Worm (Caenorhabditis elegans) whole organism, L4 larva: Measurements from ENCODE around the gene srlf-22.

Experiments used
- F10B5.3 ChIP-seq: sonication (generic microtip); optimal IDR thresholded peaks from 2 replicates; lab custom pipeline; 2016; ENCODE audit warnings: mild to moderate bottlenecking, missing genetic modification characterization, missing compliant biosample characterization
- F44E2.7 ChIP-seq: fragments of 200-800 bp; sonication (Bioruptor generic); IDR thresholded peaks from 2 replicates; pipeline ENCODE4 v2.1.2; 2022; ENCODE audit warnings: missing genetic modification characterization, missing compliant biosample characterization
- T20F7.1 ChIP-seq: fragments of 200-800 bp; sonication (Bioruptor generic); optimal IDR thresholded peaks from 2 replicates; lab custom pipeline; 2018; ENCODE audit warnings: mild to moderate bottlenecking, missing genetic modification characterization, missing compliant biosample characterization
- Y48G9A.11 ChIP-seq: fragments of 200-800 bp; sonication (Bioruptor generic); IDR thresholded peaks from 2 replicates; pipeline ENCODE4 v1.3.6; 2022; ENCODE audit warnings: missing genetic modification reagents, missing genetic modification characterization, missing compliant biosample characterization
- ZK546.5 ChIP-seq, 2 experiments: sonication (generic microtip); optimal IDR thresholded peaks; 2 replicates each; lab custom pipeline; 2017; ENCODE audit warnings: missing biosample characterization in 2 of 2, missing genetic modification characterization in 2 of 2
- arid-1 ChIP-seq: fragments of 200-800 bp; sonication (Bioruptor generic); conservative IDR thresholded peaks from 2 replicates; pipeline ENCODE4 v1.3.6; 2022; ENCODE audit warnings: missing genetic modification reagents, missing genetic modification characterization, missing compliant biosample characterization
- ceh-32 ChIP-seq: sonication (generic microtip); optimal IDR thresholded peaks from 2 replicates; lab custom pipeline; 2016; ENCODE audit warnings: mild to moderate bottlenecking, missing genetic modification characterization, missing compliant biosample characterization; ENCODE audit not compliant: poor library complexity
- ctbp-1 ChIP-seq: fragments of 200-800 bp; sonication (Bioruptor generic); IDR thresholded peaks from 2 replicates; pipeline ENCODE4 v1.3.6; 2022; ENCODE audit warnings: missing genetic modification reagents, missing genetic modification characterization, missing compliant biosample characterization
- daf-12 ChIP-seq: fragments of 150-350 bp; optimal IDR thresholded peaks from 2 replicates; lab custom pipeline; 2014; ENCODE audit warnings: missing biosample characterization, missing genetic modification reagents, missing genetic modification characterization
- daf-19 ChIP-seq: fragments of 200-800 bp; sonication (Bioruptor generic); conservative IDR thresholded peaks from 2 replicates; pipeline ENCODE4 v1.3.6; 2022; ENCODE audit warnings: missing genetic modification characterization, missing compliant biosample characterization
- dpl-1 ChIP-seq: fragments of 150-350 bp; optimal IDR thresholded peaks from 2 replicates; lab custom pipeline; 2014; ENCODE audit warnings: missing biosample characterization, missing genetic modification reagents, missing genetic modification characterization
- egl-43 ChIP-seq: fragments of 200-800 bp; sonication (Bioruptor generic); IDR thresholded peaks from 2 replicates; pipeline ENCODE4 v1.3.6; 2022; ENCODE audit warnings: missing genetic modification reagents, missing genetic modification characterization, missing compliant biosample characterization
- fkh-10 ChIP-seq: fragments of 150-350 bp; optimal IDR thresholded peaks from 2 replicates; lab custom pipeline; 2014; ENCODE audit warnings: missing biosample characterization, missing genetic modification reagents, missing genetic modification characterization
- hif-1 ChIP-seq, 2 experiments: sonication (generic microtip); optimal IDR thresholded peaks; 2 replicates each; lab custom pipeline; 2016 to 2017; ENCODE audit warnings: missing compliant biosample characterization in 2 of 2, missing genetic modification characterization in 2 of 2, missing genetic modification reagents in 2 of 2, missing genotype in 2 of 2, mild to moderate bottlenecking in 1 of 2
- hlh-30 ChIP-seq: sonication (generic microtip); optimal IDR thresholded peaks from 2 replicates; lab custom pipeline; 2017; ENCODE audit warnings: antibody characterized with exemption, mild to moderate bottlenecking, missing genetic modification characterization, missing compliant biosample characterization; ENCODE audit not compliant: insufficient read depth
- hmg-1.1 ChIP-seq: fragments of 200-800 bp; sonication (Bioruptor generic); IDR thresholded peaks from 2 replicates; pipeline ENCODE4 v1.3.6; 2022; ENCODE audit warnings: missing genetic modification reagents, missing genetic modification characterization, missing compliant biosample characterization
- jun-1 ChIP-seq: fragments of 150-350 bp; optimal IDR thresholded peaks from 2 replicates; lab custom pipeline; 2014; ENCODE audit warnings: missing biosample characterization, missing genetic modification reagents, missing genetic modification characterization
- lin-38 ChIP-seq: fragments of 200-800 bp; sonication (Bioruptor generic); IDR thresholded peaks from 2 replicates; pipeline ENCODE4 v1.3.6; 2022; ENCODE audit warnings: missing genetic modification reagents, missing genetic modification characterization, missing compliant biosample characterization
- lsy-2 ChIP-seq, 2 experiments: fragments of 150-350 bp in 1 of 2; sonication (generic microtip) in 1 of 2; optimal IDR thresholded peaks; 2 replicates each; lab custom pipeline; 2014 to 2017; ENCODE audit warnings: missing biosample characterization in 2 of 2, missing genetic modification characterization in 2 of 2
- madf-5 ChIP-seq, 2 experiments: fragments of 200-800 bp; sonication (Bioruptor generic); IDR thresholded peaks; 2 replicates each; pipeline ENCODE4 v1.3.6; 2022; ENCODE audit warnings: missing compliant biosample characterization in 2 of 2, missing genetic modification characterization in 2 of 2
- madf-9 ChIP-seq: fragments of 200-800 bp; sonication (Bioruptor generic); conservative IDR thresholded peaks from 2 replicates; pipeline ENCODE4 v1.3.6; 2022; ENCODE audit warnings: missing genetic modification reagents, missing genetic modification characterization, missing compliant biosample characterization
- mes-2 ChIP-seq: sonication (generic microtip); optimal IDR thresholded peaks from 2 replicates; lab custom pipeline; 2016; ENCODE audit warnings: missing genotype, mild to moderate bottlenecking, missing genetic modification characterization, missing compliant biosample characterization; ENCODE audit not compliant: poor library complexity, severe bottlenecking
- mxl-3 ChIP-seq: fragments of 200-800 bp; sonication (Bioruptor generic); optimal IDR thresholded peaks from 2 replicates; lab custom pipeline; 2018; ENCODE audit warnings: mild to moderate bottlenecking, missing genetic modification characterization, missing compliant biosample characterization
- nhr-25 ChIP-seq: sonication (generic microtip); optimal IDR thresholded peaks from 2 replicates; lab custom pipeline; 2017; ENCODE audit warnings: missing genetic modification characterization, mild to moderate bottlenecking, missing compliant biosample characterization, antibody characterized with exemption, moderate library complexity, borderline replicate concordance; ENCODE audit not compliant: insufficient read depth
- nhr-76 ChIP-seq: fragments of 150-350 bp; optimal IDR thresholded peaks from 2 replicates; lab custom pipeline; 2014; ENCODE audit warnings: missing biosample characterization, missing genetic modification characterization
- php-3 ChIP-seq: fragments of 200-800 bp; sonication (Bioruptor generic); IDR thresholded peaks from 2 replicates; pipeline ENCODE4 v1.3.6; 2022; ENCODE audit warnings: missing genetic modification reagents, missing genetic modification characterization, missing compliant biosample characterization
- set-16 ChIP-seq: fragments of 200-800 bp; sonication (Bioruptor generic); IDR thresholded peaks from 2 replicates; pipeline ENCODE4 v1.3.6; 2022; ENCODE audit warnings: missing genetic modification reagents, missing genetic modification characterization, missing compliant biosample characterization
- zag-1 ChIP-seq: fragments of 150-350 bp; optimal IDR thresholded peaks from 2 replicates; lab custom pipeline; 2014; ENCODE audit warnings: missing biosample characterization, missing genetic modification characterization

The srlf-22 gene

ce11 chrV:915716-916115 is 24.8 kb downstream of the srlf-22 start:
- TF ChIP-seq set-16 (GFP tag; lab: Robert Waterston, UW) (peak; percentile 74), madf-5 (GFP tag; IDR thresholded peaks at IDR 0.05; lab: Robert Waterston, UW) (no peak)
- TF ChIP-seq, all 104 proteins: peak for 1

- TF ChIP-seq ctbp-1 (GFP tag; lab: Robert Waterston, UW) = no peak
- TF ChIP-seq Y48G9A.11 (GFP tag; lab: Robert Waterston, UW) = no peak
- TF ChIP-seq jun-1 (tag; lab: Kevin White, UChicago) = no peak
- no peak for TF ChIP-seq nhr-25 (tag; lab: Kevin White, UChicago)
- no peak for TF ChIP-seq hif-1 (tag; optimal IDR thresholded peaks at IDR 0.05; lab: Kevin White, UChicago)
- no peak for TF ChIP-seq zag-1 (tag; lab: Kevin White, UChicago)
- no peak for TF ChIP-seq arid-1 (GFP tag; lab: Robert Waterston, UW)
- no peak for TF ChIP-seq ZK546.5 (tag; optimal IDR thresholded peaks at IDR 0.05; lab: Kevin White, UChicago)
- no peak for TF ChIP-seq ceh-32 (tag; lab: Kevin White, UChicago)
- no peak for TF ChIP-seq dpl-1 (GFP tag; lab: Kevin White, UChicago)
- TF ChIP-seq mes-2 = no peak
Observed at ce11 chrV:917488-917887, 26.6 kb downstream of the srlf-22 start, which contains the start of gene H24K24.2. H24K24.2 (plus strand) TSS chrV:917788.

- no peak for TF ChIP-seq egl-43 (GFP tag; lab: Robert Waterston, UW)
- no peak for TF ChIP-seq daf-19 (GFP tag; lab: Robert Waterston, UW)
- TF ChIP-seq hlh-30 = no peak
- TF ChIP-seq daf-12 (tag; lab: Kevin White, UChicago) = no peak
- no peak for TF ChIP-seq ceh-32 (tag; lab: Kevin White, UChicago)
- no peak for TF ChIP-seq T20F7.1 (GFP tag; lab: Kevin White, UChicago)
- TF ChIP-seq php-3 (GFP tag; lab: Robert Waterston, UW) = no peak
- no peak for TF ChIP-seq mxl-3
- no peak for TF ChIP-seq lsy-2 (tag; optimal IDR thresholded peaks at IDR 0.05; lab: Kevin White, UChicago)
- no peak for TF ChIP-seq F10B5.3 (tag; lab: Kevin White, UChicago)
- no peak for TF ChIP-seq lin-38
- TF ChIP-seq fkh-10 = no peak
- TF ChIP-seq F44E2.7 (GFP tag; lab: Robert Waterston, UW) = no peak
- no peak for TF ChIP-seq ZK546.5 (tag; optimal IDR thresholded peaks at IDR 0.05; lab: Kevin White, UChicago)
- no peak for TF ChIP-seq dpl-1 (GFP tag; lab: Kevin White, UChicago)
- TF ChIP-seq madf-9 (GFP tag; lab: Robert Waterston, UW) = no peak
- no peak for TF ChIP-seq nhr-76
- no peak for TF ChIP-seq hmg-1.1 (GFP tag; lab: Robert Waterston, UW)
Observed at ce11 chrV:939341-939740, 48.4 kb downstream of the srlf-22 start.
